Worm (Caenorhabditis elegans) whole organism, L3 larva: ENCODE data around the gene sop-2.
"Not testable (repeated sequence)": the region's sequence is repeated elsewhere in the genome, so short reads cannot be mapped to it uniquely, and the experiment has no call there.

Experiments used
- elt-3 ChIP-seq, 3 experiments: fragments of 150-350 bp in 1 of 3; sonication (generic microtip) in 2 of 3; optimal IDR thresholded peaks; 2 replicates in 2 of 3; 4 replicates in 1 of 3; lab custom pipeline; 2014 to 2017; ENCODE audit warnings: missing biosample characterization in 3 of 3, missing genetic modification characterization in 3 of 3
- fkh-10 ChIP-seq: sonication (generic microtip); optimal IDR thresholded peaks from 2 replicates; lab custom pipeline; 2017; ENCODE audit warnings: missing biosample characterization, missing genetic modification reagents, missing genetic modification characterization
- lin-15B ChIP-seq: fragments of 150-350 bp; optimal IDR thresholded peaks from 2 replicates; lab custom pipeline; 2014; ENCODE audit warnings: missing biosample characterization, missing genetic modification characterization
- tbx-2 ChIP-seq: sonication (generic microtip); optimal IDR thresholded peaks from 2 replicates; lab custom pipeline; 2016; ENCODE audit warnings: mild to moderate bottlenecking, missing genetic modification characterization, missing compliant biosample characterization
- unc-39 ChIP-seq: sonication (generic microtip); optimal IDR thresholded peaks from 4 replicates; lab custom pipeline; 2017; ENCODE audit warnings: missing biosample characterization, missing genetic modification characterization

DNA sequence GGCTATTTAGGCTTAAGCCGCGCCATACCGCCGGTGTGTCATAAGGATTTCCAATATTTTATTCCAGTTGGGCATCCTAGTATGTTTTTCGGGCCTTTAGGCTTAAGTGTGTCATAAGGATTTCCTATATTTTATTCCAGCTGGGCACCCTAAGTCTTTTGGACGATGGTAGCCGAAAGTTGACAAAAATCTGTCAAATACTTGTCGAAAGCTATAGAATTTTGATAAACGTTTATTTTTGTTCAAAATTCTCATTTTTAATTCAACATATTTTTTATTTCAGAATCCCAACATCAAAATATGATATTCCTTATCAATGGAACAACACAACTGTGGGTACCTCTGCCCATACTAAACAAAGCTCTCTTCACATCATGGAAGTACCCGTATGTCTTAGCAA, 21.2 kb upstream of the sop-2 start, which contains the start of gene sre-49:
- TF ChIP-seq elt-3 (tag; optimal IDR thresholded peaks at IDR 0.05; lab: Kevin White, UChicago); tbx-2 (tag; lab: Kevin White, UChicago); lin-15B (tag; lab: Kevin White, UChicago); fkh-10; unc-39: not testable (repeated sequence)
